Fruit fly (Drosophila melanogaster): ENCODE data around the gene CG42779.

CG42779 gene

DNA sequence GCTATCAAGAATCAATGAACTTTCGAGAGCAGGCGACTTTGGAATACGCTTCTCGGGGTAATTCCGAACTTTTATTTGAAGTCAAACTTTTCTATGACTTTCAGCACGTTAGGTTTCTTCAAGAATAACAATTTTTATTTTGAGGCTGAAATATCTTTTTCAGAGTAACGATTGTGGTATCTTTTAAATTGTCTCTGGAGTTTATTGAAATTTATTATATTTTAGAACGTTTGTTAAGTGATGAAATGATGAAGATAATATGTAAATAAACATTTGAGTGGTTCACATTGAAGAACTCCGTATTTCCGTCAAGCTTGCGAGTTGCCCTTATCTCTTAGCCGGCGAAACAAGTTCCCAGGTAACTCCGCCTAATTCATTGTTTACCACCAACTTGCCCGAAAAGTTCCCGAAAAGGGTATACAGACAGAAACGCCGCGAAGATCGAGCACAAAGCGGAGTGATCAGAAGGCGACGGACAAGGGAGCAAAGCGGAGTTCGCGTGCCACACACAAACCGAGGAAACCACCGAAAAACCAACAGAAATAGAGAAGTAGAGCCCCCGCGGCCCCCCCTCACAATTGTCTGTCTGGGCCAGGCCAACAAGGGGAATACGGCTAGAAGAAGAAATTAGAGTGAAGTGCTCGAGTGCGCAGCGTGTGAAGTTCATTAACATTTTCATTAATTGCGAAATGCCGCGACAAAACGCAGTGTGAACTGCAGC, 3.6 kb upstream of the CG42779 start (continued):
- TF ChIP-seq CG10147 (GFP tag; optimal IDR thresholded peaks at IDR 0.05) (no peak), toy (GFP tag; IDR thresholded peaks at IDR 0.05) (no peak), Ssrp (tag; optimal IDR thresholded peaks at IDR 0.05) (peak; percentile 35), CG7987 (GFP tag; optimal IDR thresholded peaks at IDR 0.05) (no peak), Side (GFP tag; optimal IDR thresholded peaks at IDR 0.05) (no peak), Hmr (GFP tag; optimal IDR thresholded peaks at IDR 0.05) (no peak), cato (GFP tag; optimal IDR thresholded peaks at IDR 0.05; ENCODE audit: borderline replicate concordance) (no peak), CG9437 (GFP tag; optimal IDR thresholded peaks at IDR 0.05) (peak; percentile 2), lbe (GFP tag; optimal IDR thresholded peaks at IDR 0.05) (no peak), sens (GFP tag) (peak; percentile 67), Sox102F (GFP tag; optimal IDR thresholded peaks at IDR 0.05) (peak; percentile 23), Max (GFP tag; optimal IDR thresholded peaks at IDR 0.05) (no peak), da (GFP tag; optimal IDR thresholded peaks at IDR 0.05) (no peak), hkb (optimal IDR thresholded peaks at IDR 0.05) (no peak), hkb (GFP tag; IDR thresholded peaks at IDR 0.05) (no peak), insv (GFP tag; optimal IDR thresholded peaks at IDR 0.05) (no peak), Ptx1 (GFP tag; IDR thresholded peaks at IDR 0.05) (no peak), NC2α (GFP tag; optimal IDR thresholded peaks at IDR 0.05) (no peak), Meics (GFP tag; optimal IDR thresholded peaks at IDR 0.05) (peak; percentile 2), org-1 (GFP tag; optimal IDR thresholded peaks at IDR 0.05) (no peak), trem (tag; optimal IDR thresholded peaks at IDR 0.05) (peak; percentile 36), ttk (GFP tag; IDR thresholded peaks at IDR 0.05) (no peak), gcm2 (GFP tag; optimal IDR thresholded peaks at IDR 0.05) (no peak), CG11398 (GFP tag; optimal IDR thresholded peaks at IDR 0.05) (no peak), CG8290 (GFP tag; optimal IDR thresholded peaks at IDR 0.05) (no peak), CG8290 (tag; optimal IDR thresholded peaks at IDR 0.05) (no peak), Bgb (GFP tag; IDR thresholded peaks at IDR 0.05; ENCODE audit: partially characterized antibody) (no peak), CG7839 (tag; optimal IDR thresholded peaks at IDR 0.05) (peak; percentile 40), CG43689 (GFP tag; IDR thresholded peaks at IDR 0.05) (no peak), NfI (GFP tag; optimal IDR thresholded peaks at IDR 0.05) (no peak), chinmo (GFP tag; IDR thresholded peaks at IDR 0.05; ENCODE audit: partially characterized antibody) (no peak), Camta (GFP tag; optimal IDR thresholded peaks at IDR 0.05) (no peak), ems (GFP tag; optimal IDR thresholded peaks at IDR 0.05) (no peak), Jarid2 (GFP tag; optimal IDR thresholded peaks at IDR 0.05) (no peak), Blimp-1 (GFP tag; optimal IDR thresholded peaks at IDR 0.05) (peak; percentile 39), CG10431 (GFP tag; optimal IDR thresholded peaks at IDR 0.05) (no peak), CG12104 (GFP tag; optimal IDR thresholded peaks at IDR 0.05) (no peak), sr (GFP tag; IDR thresholded peaks at IDR 0.05) (no peak), CG34422 (GFP tag; IDR thresholded peaks at IDR 0.05) (no peak), CG6254 (GFP tag; optimal IDR thresholded peaks at IDR 0.05) (no peak), br (optimal IDR thresholded peaks at IDR 0.05) (no peak), CG2116 (GFP tag; optimal IDR thresholded peaks at IDR 0.05) (no peak), sqz (GFP tag; optimal IDR thresholded peaks at IDR 0.05) (no peak), zen2 (GFP tag; IDR thresholded peaks at IDR 0.05; ENCODE audit: partially characterized antibody) (no peak), CG12744 (GFP tag; optimal IDR thresholded peaks at IDR 0.05) (no peak), CG5245 (GFP tag; optimal IDR thresholded peaks at IDR 0.05) (no peak), bcd (GFP tag; optimal IDR thresholded peaks at IDR 0.05) (no peak), CG6791 (GFP tag; IDR thresholded peaks at IDR 0.05; ENCODE audit: partially characterized antibody) (0 out of 3 replicates have a peak, but pooled peaks have one; percentile 61), CG1603 (tag; optimal IDR thresholded peaks at IDR 0.05) (no peak), BEAF-32 (GFP tag; optimal IDR thresholded peaks at IDR 0.05) (no peak), nerfin-2 (GFP tag; IDR thresholded peaks at IDR 0.05; ENCODE audit: partially characterized antibody) (no peak)

All from whole organism, embryonic.